Worm (Caenorhabditis elegans): ENCODE results near the gene K09C8.2.
A peak's percentile ranks its signal among the peaks of the same experiment; 100 is the strongest.

DNA sequence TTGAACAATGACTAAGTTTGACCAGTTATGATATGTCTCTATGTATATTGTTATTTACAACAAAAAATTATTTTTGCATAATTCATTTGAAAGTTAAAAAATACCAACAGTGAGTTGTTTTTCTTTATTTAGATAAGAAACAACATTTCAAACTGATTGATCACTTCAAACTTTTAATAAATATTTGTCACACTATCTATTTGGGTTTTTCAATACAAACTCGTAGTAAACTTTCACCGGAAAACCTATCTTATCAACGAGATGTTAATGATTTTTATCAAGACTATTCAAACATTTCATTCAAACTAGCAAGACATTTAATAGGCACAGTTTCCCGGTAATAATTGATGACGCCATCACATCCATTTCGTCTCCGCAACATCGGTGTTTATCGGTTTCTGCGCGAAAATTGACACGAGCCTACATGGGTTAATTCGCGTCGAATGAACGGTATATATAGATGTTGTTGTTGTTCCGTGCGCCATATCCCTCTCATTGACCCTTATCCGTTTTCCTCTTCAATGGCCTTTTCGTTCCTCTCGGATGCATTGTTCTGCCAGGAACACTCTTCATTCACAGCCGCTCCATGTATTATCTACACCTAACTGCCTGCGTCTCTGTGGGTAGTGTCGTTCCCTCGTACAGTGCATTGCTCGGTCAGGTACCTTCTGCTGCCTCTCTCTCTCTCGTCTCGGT is 31.1 kb downstream of the K09C8.2 start:
- TF ChIP-seq blmp-1 (tag; optimal IDR thresholded peaks at IDR 0.05) = no peak
- TF ChIP-seq elt-3 (tag; optimal IDR thresholded peaks at IDR 0.05) = peak; percentile 25
- no peak for TF ChIP-seq ces-1 (GFP tag; optimal IDR thresholded peaks at IDR 0.05)
- peak; percentile 8 for TF ChIP-seq unc-62 (GFP tag; optimal IDR thresholded peaks at IDR 0.05)
- no peak for TF ChIP-seq snpc-4 (tag; optimal IDR thresholded peaks at IDR 0.05)
- no peak for TF ChIP-seq ztf-11 (tag; optimal IDR thresholded peaks at IDR 0.05)
- TF ChIP-seq mep-1 (tag; optimal IDR thresholded peaks at IDR 0.05) = no peak
- TF ChIP-seq elt-1 (tag; optimal IDR thresholded peaks at IDR 0.05; ENCODE audit: borderline replicate concordance, insufficient read depth) = peak; percentile 3
- peak; percentile 15 for TF ChIP-seq pha-4 (tag; optimal IDR thresholded peaks at IDR 0.05)
- TF ChIP-seq lin-13 (tag; optimal IDR thresholded peaks at IDR 0.05) = no peak
- TF ChIP-seq hlh-1 (tag; optimal IDR thresholded peaks at IDR 0.05) = no peak
- TF ChIP-seq unc-39 (tag; optimal IDR thresholded peaks at IDR 0.05) = no peak
- TF ChIP-seq lsy-2 (tag; optimal IDR thresholded peaks at IDR 0.05) = no peak
- TF ChIP-seq mab-5 (tag; optimal IDR thresholded peaks at IDR 0.05) = no peak
